Fruit fly (Drosophila melanogaster) whole organism, embryonic: ENCODE measurements around the gene CG13891.
A peak's percentile ranks its signal among the peaks of the same experiment; 100 is the strongest.

Experiments used
- ATbp ChIP-seq: fragments of 200-800 bp; sonication (Bioruptor generic); optimal IDR thresholded peaks from 2 replicates; lab custom pipeline; 2017; ENCODE audit warnings: missing biosample characterization, mild to moderate bottlenecking, missing genetic modification characterization, missing genetic modification reagents
- Bdp1 ChIP-seq: fragments of 200-800 bp; sonication (Bioruptor generic); optimal IDR thresholded peaks from 3 replicates; lab custom pipeline; 2016; ENCODE audit warnings: missing biosample characterization, missing genetic modification characterization
- CG10274 ChIP-seq: fragments of 200-800 bp; sonication (Bioruptor generic); optimal IDR thresholded peaks from 3 replicates; lab custom pipeline; 2017; ENCODE audit warnings: missing biosample characterization, mild to moderate bottlenecking, missing genetic modification characterization
- CG10366 ChIP-seq: fragments of 200-800 bp; sonication (Bioruptor generic); IDR thresholded peaks from 2 replicates; pipeline ENCODE4 v1.3.6; 2022; ENCODE audit warnings: missing biosample characterization, missing genetic modification characterization
- CG10462 ChIP-seq: fragments of 200-800 bp; sonication (Bioruptor generic); optimal IDR thresholded peaks from 2 replicates; lab custom pipeline; 2016; ENCODE audit warnings: missing biosample characterization, missing genetic modification characterization
- CG10543 ChIP-seq: fragments of 200-800 bp; sonication (Bioruptor generic); optimal IDR thresholded peaks from 3 replicates; lab custom pipeline; 2017; ENCODE audit warnings: missing biosample characterization, mild to moderate bottlenecking, missing genetic modification characterization, moderate library complexity
- CG11093 ChIP-seq: fragments of 200-800 bp; sonication (Bioruptor generic); IDR thresholded peaks from 3 replicates; pipeline ENCODE4 v1.3.6; 2022; ENCODE audit warnings: missing biosample characterization, missing genetic modification characterization
- CG11723 ChIP-seq: fragments of 200-800 bp; sonication (Bioruptor generic); optimal IDR thresholded peaks from 2 replicates; lab custom pipeline; 2017; ENCODE audit warnings: missing biosample characterization, mild to moderate bottlenecking, missing genetic modification characterization
- CG12155 ChIP-seq: fragments of 200-800 bp; sonication (Bioruptor generic); optimal IDR thresholded peaks from 3 replicates; lab custom pipeline; 2016; ENCODE audit warnings: missing biosample characterization, missing genetic modification characterization
- CG12769 ChIP-seq: fragments of 200-800 bp; sonication (Bioruptor generic); optimal IDR thresholded peaks from 2 replicates; lab custom pipeline; 2019; ENCODE audit warnings: missing biosample characterization, mild to moderate bottlenecking, missing genetic modification characterization, moderate library complexity
- CG13123 ChIP-seq: fragments of 200-800 bp; sonication (Bioruptor generic); optimal IDR thresholded peaks from 2 replicates; lab custom pipeline; 2016; ENCODE audit warnings: missing biosample characterization, missing genetic modification characterization
- CG14014 ChIP-seq: fragments of 200-800 bp; sonication (Bioruptor generic); IDR thresholded peaks from 2 replicates; pipeline ENCODE4 v1.3.6; 2022; ENCODE audit warnings: missing biosample characterization, missing genetic modification characterization
- CG15479 ChIP-seq: fragments of 200-800 bp; sonication (Bioruptor generic); optimal IDR thresholded peaks from 3 replicates; lab custom pipeline; 2019; ENCODE audit warnings: missing biosample characterization, mild to moderate bottlenecking, missing genetic modification characterization, moderate library complexity
- CG16813 ChIP-seq: fragments of 200-800 bp; sonication (Bioruptor generic); IDR thresholded peaks from 3 replicates; pipeline ENCODE4 v1.3.6; 2022; ENCODE audit warnings: missing biosample characterization, missing genetic modification characterization; ENCODE audit not compliant: partially characterized antibody
- CG16815 ChIP-seq: fragments of 200-800 bp; sonication (Bioruptor generic); optimal IDR thresholded peaks from 3 replicates; lab custom pipeline; 2017; ENCODE audit warnings: missing biosample characterization, mild to moderate bottlenecking, missing genetic modification characterization
- CG17359 ChIP-seq: fragments of 200-800 bp; sonication (Bioruptor generic); optimal IDR thresholded peaks from 3 replicates; lab custom pipeline; 2018; ENCODE audit warnings: missing biosample characterization, mild to moderate bottlenecking, missing genetic modification characterization, moderate library complexity
- CG1792 ChIP-seq: fragments of 200-800 bp; sonication (Bioruptor generic); optimal IDR thresholded peaks from 2 replicates; lab custom pipeline; 2016; ENCODE audit warnings: missing biosample characterization, missing genetic modification characterization
- CG18011 ChIP-seq: fragments of 200-800 bp; sonication (Bioruptor generic); optimal IDR thresholded peaks from 2 replicates; lab custom pipeline; 2017; ENCODE audit warnings: missing biosample characterization, missing genetic modification characterization, mild to moderate bottlenecking, moderate library complexity, missing genotype
- CG18599 ChIP-seq: fragments of 200-800 bp; sonication (Bioruptor generic); optimal IDR thresholded peaks from 3 replicates; lab custom pipeline; 2017; ENCODE audit warnings: missing biosample characterization, missing genetic modification characterization, mild to moderate bottlenecking, moderate library complexity, missing genetic modification reagents
- CG2120 ChIP-seq: fragments of 200-800 bp; sonication (Bioruptor generic); optimal IDR thresholded peaks from 3 replicates; lab custom pipeline; 2016; ENCODE audit warnings: missing biosample characterization, missing genetic modification characterization
- CG3163 ChIP-seq: fragments of 200-800 bp; sonication (Bioruptor generic); optimal IDR thresholded peaks from 3 replicates; lab custom pipeline; 2016; ENCODE audit warnings: missing biosample characterization, missing genetic modification characterization
- CG3847 ChIP-seq: fragments of 200-800 bp; sonication (Bioruptor generic); IDR thresholded peaks from 2 replicates; pipeline ENCODE4 v1.3.6; 2022; ENCODE audit warnings: missing biosample characterization, missing genetic modification characterization
- CG3995 ChIP-seq: fragments of 200-800 bp; sonication (Bioruptor generic); optimal IDR thresholded peaks from 3 replicates; lab custom pipeline; 2016; ENCODE audit warnings: missing biosample characterization, missing genetic modification characterization
- CTCF ChIP-seq: fragments of 200-800 bp; sonication (Bioruptor generic); optimal IDR thresholded peaks from 2 replicates; lab custom pipeline; 2017; ENCODE audit warnings: missing biosample characterization, mild to moderate bottlenecking, missing genetic modification characterization, moderate library complexity
- Dfd ChIP-seq, 2 experiments: fragments of >200 bp; optimal IDR thresholded peaks; 2 replicates each; lab custom pipeline; 2017; ENCODE audit warnings: missing biosample characterization in 2 of 2, missing genetic modification characterization in 2 of 2
- Doc3 ChIP-seq: fragments of 200-800 bp; sonication (Bioruptor generic); IDR thresholded peaks from 3 replicates; pipeline ENCODE4 v1.3.6; 2022; ENCODE audit warnings: missing biosample characterization, missing genetic modification characterization; ENCODE audit not compliant: partially characterized antibody
- HLH4C ChIP-seq: fragments of 200-800 bp; sonication (Bioruptor generic); IDR thresholded peaks from 3 replicates; pipeline ENCODE4 v1.3.6; 2022; ENCODE audit warnings: missing biosample characterization, missing genetic modification characterization; ENCODE audit not compliant: partially characterized antibody
- Hmr ChIP-seq: fragments of 200-800 bp; sonication (Bioruptor generic); optimal IDR thresholded peaks from 3 replicates; lab custom pipeline; 2017; ENCODE audit warnings: mild to moderate bottlenecking, missing biosample characterization, missing genetic modification reagents, missing genetic modification characterization
- Hr51 ChIP-seq, 2 experiments: fragments of 200-800 bp; sonication (Bioruptor generic); optimal IDR thresholded peaks; 2 replicates in 1 of 2; 3 replicates in 1 of 2; lab custom pipeline; 2016 to 2018; ENCODE audit warnings: missing biosample characterization in 2 of 2, missing genetic modification characterization in 2 of 2, mild to moderate bottlenecking in 1 of 2, moderate library complexity in 1 of 2
- Lpt ChIP-seq: fragments of >200 bp; optimal IDR thresholded peaks from 2 replicates; lab custom pipeline; 2018; ENCODE audit warnings: missing biosample characterization, missing genetic modification characterization
- MESR4 ChIP-seq: fragments of 200-800 bp; sonication (Bioruptor generic); optimal IDR thresholded peaks from 2 replicates; lab custom pipeline; 2018; ENCODE audit warnings: missing biosample characterization, mild to moderate bottlenecking, missing genetic modification characterization, moderate library complexity
- MTF-1 ChIP-seq: fragments of 200-800 bp; sonication (Bioruptor generic); optimal IDR thresholded peaks from 2 replicates; lab custom pipeline; 2018; ENCODE audit warnings: missing biosample characterization, mild to moderate bottlenecking, missing genetic modification characterization, borderline replicate concordance
- ash1 ChIP-seq: fragments of 200-800 bp; sonication (Bioruptor generic); optimal IDR thresholded peaks from 2 replicates; lab custom pipeline; 2018; ENCODE audit warnings: missing biosample characterization, mild to moderate bottlenecking, missing genetic modification characterization
- crp ChIP-seq, 2 experiments: fragments of 200-800 bp; sonication (Bioruptor generic); optimal IDR thresholded peaks; 2 replicates in 1 of 2; 3 replicates in 1 of 2; lab custom pipeline; 2017; ENCODE audit warnings: missing biosample characterization in 2 of 2, missing genetic modification characterization in 2 of 2, mild to moderate bottlenecking in 1 of 2, moderate library complexity in 1 of 2
- fd102C ChIP-seq: fragments of 200-800 bp; sonication (Bioruptor generic); optimal IDR thresholded peaks from 2 replicates; lab custom pipeline; 2018; ENCODE audit warnings: missing biosample characterization, mild to moderate bottlenecking, missing genetic modification characterization, moderate library complexity
- gro ChIP-seq: fragments of 200-800 bp; sonication (Bioruptor generic); optimal IDR thresholded peaks from 2 replicates; lab custom pipeline; 2016; ENCODE audit warnings: missing biosample characterization, missing genetic modification characterization
- hkb ChIP-seq, 2 experiments: fragments of 200-800 bp in 1 of 2; fragments of >200 bp in 1 of 2; sonication (Bioruptor generic) in 1 of 2; IDR thresholded peaks in 1 of 2; optimal IDR thresholded peaks in 1 of 2; 2 replicates each; pipeline versions ENCODE4 v1.3.6 to Lab custom; 2017 to 2022; ENCODE audit warnings: missing biosample characterization in 1 of 2, missing genetic modification characterization in 1 of 2
- mam ChIP-seq: fragments of 200-800 bp; sonication (Bioruptor generic); optimal IDR thresholded peaks from 3 replicates; lab custom pipeline; 2016; ENCODE audit warnings: missing biosample characterization, missing genetic modification characterization
- prd ChIP-seq, 3 experiments: fragments of >200 bp in 2 of 3; fragments of 200-800 bp in 1 of 3; sonication (Bioruptor generic) in 1 of 3; optimal IDR thresholded peaks in 2 of 3; IDR thresholded peaks in 1 of 3; 2 replicates in 2 of 3; 3 replicates in 1 of 3; pipeline versions ENCODE4 v1.3.6 to Lab custom; 2017 to 2022; ENCODE audit warnings: missing biosample characterization in 1 of 3, missing genetic modification characterization in 1 of 3
- psq ChIP-seq: fragments of 200-800 bp; sonication (Bioruptor generic); optimal IDR thresholded peaks from 2 replicates; lab custom pipeline; 2017; ENCODE audit warnings: missing biosample characterization, missing genetic modification characterization
- rib ChIP-seq: fragments of 200-800 bp; sonication (Bioruptor generic); IDR thresholded peaks from 2 replicates; pipeline ENCODE4 v1.3.6; 2022; ENCODE audit warnings: missing biosample characterization, missing genetic modification characterization
- row ChIP-seq: fragments of 200-800 bp; sonication (Bioruptor generic); IDR thresholded peaks from 3 replicates; pipeline ENCODE4 v1.3.6; 2022; ENCODE audit warnings: missing biosample characterization, missing genetic modification characterization
- trem ChIP-seq: fragments of 200-800 bp; optimal IDR thresholded peaks from 3 replicates; lab custom pipeline; 2019; ENCODE audit warnings: missing biosample characterization, mild to moderate bottlenecking, missing genetic modification characterization, moderate library complexity
- twi ChIP-seq: fragments of 200-800 bp; optimal IDR thresholded peaks from 2 replicates; lab custom pipeline; 2019; ENCODE audit warnings: missing biosample characterization, mild to moderate bottlenecking, missing genetic modification characterization, moderate library complexity
- tx ChIP-seq: fragments of 200-800 bp; sonication (Bioruptor generic); optimal IDR thresholded peaks from 2 replicates; lab custom pipeline; 2016; ENCODE audit warnings: missing biosample characterization, missing genetic modification characterization
- unpg ChIP-seq: fragments of 200-800 bp; sonication (Bioruptor generic); optimal IDR thresholded peaks from 3 replicates; lab custom pipeline; 2018; ENCODE audit warnings: missing biosample characterization, mild to moderate bottlenecking, missing genetic modification characterization, moderate library complexity
- yki ChIP-seq: fragments of >200 bp; optimal IDR thresholded peaks from 3 replicates; lab custom pipeline; 2018
- zen ChIP-seq: fragments of 200-800 bp; sonication (Bioruptor generic); optimal IDR thresholded peaks from 3 replicates; lab custom pipeline; 2018; ENCODE audit warnings: missing biosample characterization, mild to moderate bottlenecking, missing genetic modification characterization, moderate library complexity
- zfh1 ChIP-seq: fragments of 200-800 bp; sonication (Bioruptor generic); IDR thresholded peaks from 3 replicates; pipeline ENCODE4 v1.3.6; 2022; ENCODE audit warnings: missing biosample characterization, missing genetic modification characterization

The CG13891 gene

DNA sequence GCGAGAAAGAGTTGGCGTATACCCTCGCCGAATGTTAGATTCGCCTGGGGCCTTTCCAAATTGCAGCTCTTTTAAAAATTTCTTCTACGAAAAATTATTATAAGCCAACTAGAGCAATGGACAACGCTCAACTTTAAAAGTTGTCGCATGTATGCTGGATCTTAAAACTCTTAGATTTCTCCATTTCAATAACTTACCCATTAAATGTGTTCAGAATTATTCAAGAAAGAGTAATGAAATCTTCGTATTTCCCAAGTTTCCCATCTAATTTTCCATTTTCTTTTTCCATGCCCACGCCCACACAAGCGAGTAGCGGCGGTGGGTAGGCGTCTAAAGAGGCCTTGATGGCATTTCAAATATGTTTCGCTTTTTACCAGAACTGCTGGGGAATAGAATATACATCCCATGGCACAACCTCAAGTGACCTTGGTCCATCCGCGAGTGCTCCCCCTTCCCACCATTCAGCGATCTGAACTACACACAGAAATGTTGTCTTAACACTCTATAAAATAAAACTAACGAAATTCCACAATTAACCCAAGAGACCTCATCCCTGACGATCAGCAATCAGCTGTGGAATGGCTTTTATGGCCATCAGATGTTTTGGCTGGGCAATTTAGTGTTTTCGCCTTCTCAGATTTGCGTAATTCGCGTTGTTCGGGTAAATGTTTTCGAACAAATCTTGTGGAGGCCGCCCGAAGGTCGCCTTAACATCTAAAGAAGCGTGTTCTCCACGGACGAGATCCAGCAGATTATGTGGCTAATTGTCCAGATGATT lies 21.3 kb upstream of the CG13891 start:
- TF ChIP-seq CG10274 (GFP tag; lab: Kevin White, UChicago) (no peak), CG17359 (tag; lab: Kevin White, UChicago) (no peak), tx (GFP tag; lab: Kevin White, UChicago) (no peak), row (GFP tag; lab: Robert Waterston, UW) (peak; percentile 32; the same call in 2 of the 3 replicates), zen (tag; lab: Kevin White, UChicago) (no peak), MESR4 (GFP tag; lab: Kevin White, UChicago) (no peak), CG18011 (GFP tag; lab: Kevin White, UChicago) (no peak), CG10366 (GFP tag; lab: Robert Waterston, UW) (no peak), CG12155 (GFP tag; lab: Kevin White, UChicago) (no peak), Bdp1 (GFP tag; lab: Kevin White, UChicago) (no peak), CG16815 (no peak), CG3163 (no peak), CG10543 (GFP tag; lab: Kevin White, UChicago) (peak; percentile 56), psq (no peak), Dfd (GFP tag; optimal IDR thresholded peaks at IDR 0.05; lab: Kevin White, UChicago) (no peak), CG13123 (GFP tag; lab: Kevin White, UChicago) (no peak), Lpt (GFP tag; lab: Kevin White, UChicago) (no peak), yki (lab: Kevin White, UChicago) (no peak), CG16813 (GFP tag; lab: Robert Waterston, UW) (no peak), CG15479 (no peak), prd (optimal IDR thresholded peaks at IDR 0.05; lab: Kevin White, UChicago) (no peak), prd (GFP tag; IDR thresholded peaks at IDR 0.05; lab: Robert Waterston, UW) (no peak), ATbp (GFP tag; lab: Kevin White, UChicago) (no peak), zfh1 (GFP tag; lab: Robert Waterston, UW) (no peak), CG1792 (GFP tag; lab: Kevin White, UChicago) (no peak), MTF-1 (GFP tag; lab: Kevin White, UChicago) (no peak), crp (GFP tag; optimal IDR thresholded peaks at IDR 0.05; lab: Kevin White, UChicago) (peak in 1 of 2 experiments; percentile 2), CTCF (GFP tag; lab: Kevin White, UChicago) (no peak), fd102C (GFP tag; lab: Kevin White, UChicago) (no peak), CG10462 (GFP tag; lab: Kevin White, UChicago) (no peak), Doc3 (GFP tag; lab: Robert Waterston, UW) (no peak), ash1 (GFP tag; lab: Kevin White, UChicago) (no peak), CG12769 (tag; lab: Kevin White, UChicago) (peak; percentile 84), CG14014 (GFP tag; lab: Robert Waterston, UW) (no peak), CG3995 (GFP tag; lab: Kevin White, UChicago) (no peak), CG11093 (no peak), CG3847 (GFP tag; lab: Robert Waterston, UW) (no peak), twi (no peak), Hmr (GFP tag; lab: Kevin White, UChicago) (peak; percentile 14), HLH4C (GFP tag; lab: Robert Waterston, UW) (no peak), gro (GFP tag; lab: Kevin White, UChicago) (peak; percentile 25), unpg (GFP tag; lab: Kevin White, UChicago) (no peak), Hr51 (GFP tag; optimal IDR thresholded peaks at IDR 0.05; lab: Kevin White, UChicago) (peak in 1 of 2 experiments; percentile 4), rib (0 out of 2 replicates have a peak, but pooled peaks have one; percentile 48), CG2120 (peak; percentile 32), CG11723 (GFP tag; lab: Kevin White, UChicago) (no peak), trem (no peak), CG18599 (no peak), hkb (optimal IDR thresholded peaks at IDR 0.05; lab: Kevin White, UChicago) (no peak), hkb (GFP tag; IDR thresholded peaks at IDR 0.05; lab: Robert Waterston, UW) (no peak), mam (GFP tag; lab: Kevin White, UChicago) (no peak)
